Worm (Caenorhabditis elegans) whole organism, L1 larva: ENCODE results near the gene ifd-1.

Experiments
- C04F5.9 ChIP-seq: sonication (generic microtip); optimal IDR thresholded peaks from 2 replicates; lab custom pipeline; 2016; ENCODE audit warnings: missing genetic modification characterization, missing compliant biosample characterization
- aly-2 ChIP-seq: fragments of 150-350 bp; optimal IDR thresholded peaks from 2 replicates; lab custom pipeline; 2014; ENCODE audit warnings: missing biosample characterization, missing genetic modification characterization
- ceh-63 ChIP-seq: fragments of 200-800 bp; sonication (Bioruptor generic); optimal IDR thresholded peaks from 2 replicates; lab custom pipeline; 2018; ENCODE audit warnings: mild to moderate bottlenecking, missing genetic modification characterization, missing compliant biosample characterization
- ceh-88 ChIP-seq: fragments of 200-800 bp; sonication (Bioruptor generic); IDR thresholded peaks from 2 replicates; pipeline ENCODE4 v1.3.6; 2022; ENCODE audit warnings: missing genetic modification characterization, missing compliant biosample characterization
- elt-2 ChIP-seq: sonication (generic microtip); optimal IDR thresholded peaks from 2 replicates; lab custom pipeline; 2016; ENCODE audit warnings: missing genetic modification characterization, mild to moderate bottlenecking, inconsistent platforms, missing compliant biosample characterization, missing genetic modification reagents
- ets-5 ChIP-seq: fragments of 200-800 bp; sonication (Bioruptor generic); IDR thresholded peaks from 2 replicates; pipeline ENCODE4 v1.3.6; 2022; ENCODE audit warnings: missing genetic modification characterization, missing compliant biosample characterization
- fos-1 ChIP-seq: fragments of 150-350 bp; optimal IDR thresholded peaks from 2 replicates; lab custom pipeline; 2014; ENCODE audit warnings: missing biosample characterization, missing genetic modification characterization
- hlh-4 ChIP-seq: sonication (generic microtip); optimal IDR thresholded peaks from 2 replicates; lab custom pipeline; 2016; ENCODE audit warnings: mild to moderate bottlenecking, missing genetic modification characterization, missing compliant biosample characterization
- lin-35 ChIP-seq, 2 experiments: fragments of 150-350 bp; optimal IDR thresholded peaks; 2 replicates each; lab custom pipeline; 2014; ENCODE audit warnings: missing biosample characterization in 2 of 2, missing genetic modification characterization in 2 of 2, missing genetic modification reagents in 2 of 2
- lir-3 ChIP-seq: sonication (generic microtip); optimal IDR thresholded peaks from 2 replicates; lab custom pipeline; 2016; ENCODE audit warnings: mild to moderate bottlenecking, missing genetic modification characterization, moderate library complexity, missing compliant biosample characterization; ENCODE audit not compliant: poor library complexity
- mdl-1 ChIP-seq, 2 experiments: fragments of 150-350 bp; optimal IDR thresholded peaks; 2 replicates each; lab custom pipeline; 2014 to 2017; ENCODE audit warnings: missing biosample characterization in 2 of 2, missing genetic modification characterization in 2 of 2, inconsistent platforms in 1 of 2
- snpc-4 ChIP-seq: fragments of 150-350 bp; optimal IDR thresholded peaks from 2 replicates; lab custom pipeline; 2014; ENCODE audit warnings: missing biosample characterization, missing genetic modification characterization
- sup-37 ChIP-seq: fragments of 200-800 bp; sonication (Bioruptor generic); optimal IDR thresholded peaks from 2 replicates; lab custom pipeline; 2018; ENCODE audit warnings: mild to moderate bottlenecking, missing genetic modification characterization, missing compliant biosample characterization
- unc-62 ChIP-seq: fragments of 150-350 bp; optimal IDR thresholded peaks from 2 replicates; lab custom pipeline; 2014; ENCODE audit warnings: missing biosample characterization, missing genetic modification reagents, missing genetic modification characterization
- xbp-1 ChIP-seq: sonication (generic microtip); optimal IDR thresholded peaks from 2 replicates; lab custom pipeline; 2016; ENCODE audit warnings: missing genetic modification characterization, missing compliant biosample characterization
- ztf-11 ChIP-seq, 2 experiments: sonication (generic microtip); optimal IDR thresholded peaks; 2 replicates each; lab custom pipeline; 2016 to 2017; ENCODE audit warnings: missing genetic modification characterization in 2 of 2, missing biosample characterization in 1 of 2, missing compliant biosample characterization in 1 of 2

ifd-1 gene

DNA sequence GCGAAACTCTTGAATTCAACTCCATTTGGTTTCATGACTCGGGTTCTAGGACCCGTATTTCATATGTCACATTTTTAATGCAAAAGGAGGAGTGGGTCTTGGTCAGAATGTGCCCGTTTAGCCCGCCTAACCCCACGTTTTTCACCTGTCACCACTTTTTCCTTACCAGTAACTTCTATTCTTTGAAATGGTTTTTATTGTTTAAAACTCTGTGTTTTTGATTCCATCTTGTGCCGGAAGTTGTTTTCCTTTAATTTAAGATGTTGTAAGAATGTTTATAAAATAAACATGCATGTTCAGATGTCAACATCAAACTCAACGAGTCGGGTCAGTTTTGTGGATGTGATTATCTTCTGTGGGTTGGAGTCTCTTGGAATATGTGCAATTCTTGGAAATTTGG lies 45.7 kb downstream of the ifd-1 start, which contains the start of gene ZK721.4:
Gene ZK721.4 (plus strand): TSS at position 301 of the 400 bp plus-strand sequence.
- TF ChIP-seq ceh-63 (no peak), aly-2 (no peak), sup-37 (no peak), fos-1 (no peak), unc-62 (no peak), lin-35 (GFP tag; optimal IDR thresholded peaks at IDR 0.05; lab: Kevin White, UChicago) (no peak), mdl-1 (tag; optimal IDR thresholded peaks at IDR 0.05; lab: Kevin White, UChicago) (no peak), C04F5.9 (tag; lab: Kevin White, UChicago) (no peak), snpc-4 (tag; lab: Kevin White, UChicago) (no peak), ceh-88 (GFP tag; lab: Robert Waterston, UW) (no peak), ets-5 (GFP tag; lab: Robert Waterston, UW) (no peak), hlh-4 (tag; lab: Kevin White, UChicago) (no peak), ztf-11 (tag; optimal IDR thresholded peaks at IDR 0.05; lab: Kevin White, UChicago) (no peak), elt-2 (no peak), lir-3 (tag; lab: Kevin White, UChicago) (no peak), xbp-1 (no peak)
